ENCODE assay signal across 5 worm cellular contexts in genomic region chrIII:4242225-4242862, ce11.
TF ChIP-seq lines count a peak whose summit lies in the region.

F43C1.7 (minus strand) TSS chrIII:4242575.

TF ChIP-seq in whole organism, L1 larva, 84 proteins besides CTCF, POLR2A, EP300 and RAD21:
- TF ChIP-seq hlh-17 (GFP tag; optimal IDR thresholded peaks at IDR 0.05; lab: Kevin White, UChicago; ENCODE audit: borderline replicate concordance) (no peak), zip-4 (GFP tag; optimal IDR thresholded peaks at IDR 0.05; lab: Kevin White, UChicago) (peak; percentile 30), skn-1 (tag; optimal IDR thresholded peaks at IDR 0.05; lab: Kevin White, UChicago) (peak; percentile 66)
TF ChIP-seq in whole organism, L1 larva: peak in this region for 2.

TF ChIP-seq in whole organism, L2 larva, 48 proteins besides CTCF, POLR2A, EP300 and RAD21:
- TF ChIP-seq ZK546.5 (tag; optimal IDR thresholded peaks at IDR 0.05; lab: Kevin White, UChicago) = no peak
- peak; percentile 64 for TF ChIP-seq nhr-129 (tag; optimal IDR thresholded peaks at IDR 0.05; lab: Kevin White, UChicago)

TF ChIP-seq in whole organism, L4 larva, 104 proteins besides CTCF, POLR2A, EP300 and RAD21:
- TF ChIP-seq unc-39 (tag; optimal IDR thresholded peaks at IDR 0.05; lab: Kevin White, UChicago) (peak; percentile 15), ama-1 (optimal IDR thresholded peaks at IDR 0.05; lab: Kevin White, UChicago) (no peak), zip-2 (tag; optimal IDR thresholded peaks at IDR 0.05; lab: Kevin White, UChicago) (peak; percentile 90)

TF ChIP-seq in whole organism, mixed stage, embryonic, 35 proteins besides CTCF, POLR2A, EP300 and RAD21:
- TF ChIP-seq nhr-28 (tag; optimal IDR thresholded peaks at IDR 0.05; lab: Kevin White, UChicago) (no peak), zip-8 (tag; optimal IDR thresholded peaks at IDR 0.05; lab: Kevin White, UChicago) (peak; percentile 60), mls-2 (tag; optimal IDR thresholded peaks at IDR 0.05; lab: Kevin White, UChicago) (no peak)

TF ChIP-seq in whole organism, young adult, 124 proteins besides CTCF, POLR2A, EP300 and RAD21:
- TF ChIP-seq him-1 (tag; optimal IDR thresholded peaks at IDR 0.05; lab: Kevin White, UChicago) = peak; percentile 76
- peak; percentile 72; the same call in 1 of the 2 replicates for TF ChIP-seq cebp-1 (GFP tag; IDR thresholded peaks at IDR 0.05; lab: Robert Waterston, UW)
- peak; percentile 94 for TF ChIP-seq cebp-1 (tag; optimal IDR thresholded peaks at IDR 0.05; lab: Kevin White, UChicago)
- no peak for TF ChIP-seq K11D2.4 (GFP tag; IDR thresholded peaks at IDR 0.05; lab: Robert Waterston, UW)
- no peak for TF ChIP-seq ztf-18 (tag; optimal IDR thresholded peaks at IDR 0.05; lab: Kevin White, UChicago)
TF ChIP-seq in whole organism, young adult: peak in this region for 2.
